Fruit fly (Drosophila melanogaster) whole organism, wandering third instar larva: ENCODE results near the gene CG7080.
A peak's percentile ranks its signal among the peaks of the same experiment; 100 is the strongest.

ENCODE experiments used
- Abd-B ChIP-seq: fragments of >200 bp; optimal IDR thresholded peaks from 2 replicates; lab custom pipeline; 2017; ENCODE audit warnings: missing biosample characterization, missing genetic modification characterization
- CG32264 ChIP-seq: fragments of 200-800 bp; sonication (Bioruptor generic); optimal IDR thresholded peaks from 2 replicates; lab custom pipeline; 2016; ENCODE audit warnings: missing biosample characterization, missing genetic modification characterization
- CG9705 ChIP-seq: fragments of 200-800 bp; sonication (Bioruptor generic); optimal IDR thresholded peaks from 2 replicates; lab custom pipeline; 2018; ENCODE audit warnings: missing biosample characterization, mild to moderate bottlenecking, missing genetic modification characterization
- CrebA ChIP-seq: fragments of 200-800 bp; sonication (Bioruptor generic); optimal IDR thresholded peaks from 2 replicates; lab custom pipeline; 2016; ENCODE audit warnings: missing biosample characterization, mild to moderate bottlenecking, missing genetic modification characterization, borderline replicate concordance
- Dfd ChIP-seq: fragments of >200 bp; optimal IDR thresholded peaks from 2 replicates; lab custom pipeline; 2017; ENCODE audit warnings: missing biosample characterization, missing genetic modification characterization
- Dif ChIP-seq: fragments of 200-275, 200-300 bp; sonication (Bioruptor generic); optimal IDR thresholded peaks from 2 replicates; lab custom pipeline; 2018; ENCODE audit warnings: missing biosample characterization, missing genetic modification characterization; ENCODE audit not compliant: partially characterized antibody
- GATAd ChIP-seq: sonication (Bioruptor generic); optimal IDR thresholded peaks from 2 replicates; lab custom pipeline; 2016; ENCODE audit warnings: missing biosample characterization, missing genetic modification characterization
- HLH106 ChIP-seq: fragments of 200-800 bp; optimal IDR thresholded peaks from 3 replicates; lab custom pipeline; 2019; ENCODE audit warnings: missing biosample characterization, mild to moderate bottlenecking, missing genetic modification characterization, moderate library complexity
- Hnf4 ChIP-seq: fragments of 200-800 bp; sonication (Bioruptor generic); optimal IDR thresholded peaks from 2 replicates; lab custom pipeline; 2016; ENCODE audit warnings: missing biosample characterization, mild to moderate bottlenecking, missing genetic modification characterization
- Hr78 ChIP-seq: fragments of >200 bp; optimal IDR thresholded peaks from 2 replicates; lab custom pipeline; 2017; ENCODE audit warnings: missing biosample characterization, missing genetic modification characterization
- Hr83 ChIP-seq: fragments of 200-300 bp; sonication (Bioruptor generic); optimal IDR thresholded peaks from 2 replicates; lab custom pipeline; 2016; ENCODE audit warnings: missing biosample characterization, mild to moderate bottlenecking, missing genetic modification characterization, moderate library complexity; ENCODE audit not compliant: poor library complexity, severe bottlenecking
- Jra ChIP-seq: sonication (Bioruptor generic); optimal IDR thresholded peaks from 2 replicates; lab custom pipeline; 2016; ENCODE audit warnings: missing biosample characterization, missing genetic modification characterization
- Mio ChIP-seq: sonication (Bioruptor generic); optimal IDR thresholded peaks from 2 replicates; lab custom pipeline; 2016; ENCODE audit warnings: missing biosample characterization, missing genetic modification characterization
- Myc ChIP-seq: fragments of >200 bp; optimal IDR thresholded peaks from 2 replicates; lab custom pipeline; 2017
- N ChIP-seq: fragments of >200 bp; optimal IDR thresholded peaks from 2 replicates; lab custom pipeline; 2018; ENCODE audit warnings: missing biosample characterization, missing external identifiers, missing genetic modification characterization
- OdsH ChIP-seq: fragments of 200-800 bp; sonication (Bioruptor generic); optimal IDR thresholded peaks from 2 replicates; lab custom pipeline; 2016; ENCODE audit warnings: missing biosample characterization, mild to moderate bottlenecking, missing genetic modification characterization
- Rel ChIP-seq, 2 experiments: fragments of 200-800 bp; sonication (Bioruptor generic) in 1 of 2; optimal IDR thresholded peaks; 2 replicates in 1 of 2; 3 replicates in 1 of 2; lab custom pipeline; 2016 to 2019; ENCODE audit warnings: mild to moderate bottlenecking in 2 of 2, missing biosample characterization in 2 of 2, missing genetic modification characterization in 2 of 2, moderate library complexity in 1 of 2
- Sp1 ChIP-seq: fragments of 200-800 bp; sonication (Bioruptor generic); optimal IDR thresholded peaks from 3 replicates; lab custom pipeline; 2019; ENCODE audit warnings: missing biosample characterization, mild to moderate bottlenecking, missing genetic modification characterization, moderate library complexity
- Vsx2 ChIP-seq: fragments of 200-300, 225-300 bp; sonication (Bioruptor generic); optimal IDR thresholded peaks from 2 replicates; lab custom pipeline; 2018; ENCODE audit warnings: missing biosample characterization, missing genetic modification characterization; ENCODE audit not compliant: partially characterized antibody
- br ChIP-seq: fragments of 200-800 bp; sonication (Bioruptor generic); optimal IDR thresholded peaks from 2 replicates; lab custom pipeline; 2016; ENCODE audit warnings: missing biosample characterization, missing genetic modification characterization
- brk ChIP-seq: fragments of 200-800 bp; sonication (Bioruptor generic); optimal IDR thresholded peaks from 2 replicates; lab custom pipeline; 2016; ENCODE audit warnings: missing biosample characterization, mild to moderate bottlenecking, missing genetic modification characterization
- dl ChIP-seq, 2 experiments: fragments of 175-275, 200-275 bp in 1 of 2; fragments of 200-275 bp in 1 of 2; sonication (Bioruptor generic); optimal IDR thresholded peaks; lab custom pipeline; 2018; ENCODE audit warnings: mild to moderate bottlenecking in 2 of 2, missing biosample characterization in 2 of 2, missing genetic modification characterization in 2 of 2, moderate library complexity in 2 of 2; ENCODE audit not compliant: partially characterized antibody in 2 of 2, insufficient read depth in 1 of 2
- dmrt93B ChIP-seq: fragments of 200-800 bp; sonication (Bioruptor generic); optimal IDR thresholded peaks from 2 replicates; lab custom pipeline; 2018; ENCODE audit warnings: missing biosample characterization, mild to moderate bottlenecking, missing genetic modification characterization
- dsf ChIP-seq: sonication (Bioruptor generic); optimal IDR thresholded peaks from 2 replicates; lab custom pipeline; 2016; ENCODE audit warnings: missing biosample characterization, missing genetic modification characterization, borderline replicate concordance
- ey ChIP-seq: fragments of 200-800 bp; sonication (Bioruptor generic); optimal IDR thresholded peaks from 2 replicates; lab custom pipeline; 2016; ENCODE audit warnings: missing biosample characterization, missing genetic modification characterization
- foxo ChIP-seq, 2 experiments: fragments of 200-800 bp; sonication (Bioruptor generic); optimal IDR thresholded peaks; 2 replicates in 1 of 2; 3 replicates in 1 of 2; lab custom pipeline; 2016 to 2017; ENCODE audit warnings: missing biosample characterization in 2 of 2, missing genetic modification characterization in 2 of 2
- fru ChIP-seq: fragments of 200-800 bp; sonication (Bioruptor generic); optimal IDR thresholded peaks from 3 replicates; lab custom pipeline; 2016; ENCODE audit warnings: missing biosample characterization, mild to moderate bottlenecking, missing genetic modification characterization
- h ChIP-seq: fragments of 200-800 bp; sonication (Bioruptor generic); optimal IDR thresholded peaks from 3 replicates; lab custom pipeline; 2016; ENCODE audit warnings: missing biosample characterization, mild to moderate bottlenecking, missing genetic modification characterization
- jim ChIP-seq: fragments of 175-275, 200-325 bp; sonication (Bioruptor generic); optimal IDR thresholded peaks from 2 replicates; lab custom pipeline; 2016; ENCODE audit warnings: missing biosample characterization, mild to moderate bottlenecking, missing genetic modification characterization
- lola ChIP-seq: fragments of >200 bp; optimal IDR thresholded peaks from 2 replicates; lab custom pipeline; 2017; ENCODE audit warnings: missing biosample characterization, missing genetic modification characterization
- pan ChIP-seq: fragments of >200 bp; optimal IDR thresholded peaks from 2 replicates; lab custom pipeline; 2017
- psq ChIP-seq: fragments of 200-800 bp; sonication (Bioruptor generic); optimal IDR thresholded peaks from 3 replicates; lab custom pipeline; 2017; ENCODE audit warnings: missing biosample characterization, mild to moderate bottlenecking, missing genetic modification characterization, moderate library complexity
- rgr ChIP-seq: fragments of 200-800 bp; sonication (Bioruptor generic); optimal IDR thresholded peaks from 3 replicates; lab custom pipeline; 2016; ENCODE audit warnings: missing biosample characterization, mild to moderate bottlenecking, missing genetic modification characterization
- sage ChIP-seq: fragments of 200-800 bp; sonication (Bioruptor generic); optimal IDR thresholded peaks from 2 replicates; lab custom pipeline; 2016; ENCODE audit warnings: missing biosample characterization, mild to moderate bottlenecking, missing genetic modification characterization
- sv ChIP-seq: fragments of 200-800 bp; sonication (Bioruptor generic); optimal IDR thresholded peaks from 3 replicates; lab custom pipeline; 2016; ENCODE audit warnings: missing biosample characterization, missing genetic modification characterization
- tai ChIP-seq: sonication (Bioruptor generic); optimal IDR thresholded peaks from 2 replicates; lab custom pipeline; 2016; ENCODE audit warnings: missing biosample characterization, missing genetic modification characterization
- usp ChIP-seq: fragments of >200 bp; optimal IDR thresholded peaks from 2 replicates; lab custom pipeline; 2017; ENCODE audit warnings: missing biosample characterization, missing genetic modification characterization
- woc ChIP-seq: sonication (Bioruptor generic); optimal IDR thresholded peaks from 2 replicates; lab custom pipeline; 2016; ENCODE audit warnings: missing biosample characterization, mild to moderate bottlenecking, missing genetic modification characterization

CG7080 gene

DNA sequence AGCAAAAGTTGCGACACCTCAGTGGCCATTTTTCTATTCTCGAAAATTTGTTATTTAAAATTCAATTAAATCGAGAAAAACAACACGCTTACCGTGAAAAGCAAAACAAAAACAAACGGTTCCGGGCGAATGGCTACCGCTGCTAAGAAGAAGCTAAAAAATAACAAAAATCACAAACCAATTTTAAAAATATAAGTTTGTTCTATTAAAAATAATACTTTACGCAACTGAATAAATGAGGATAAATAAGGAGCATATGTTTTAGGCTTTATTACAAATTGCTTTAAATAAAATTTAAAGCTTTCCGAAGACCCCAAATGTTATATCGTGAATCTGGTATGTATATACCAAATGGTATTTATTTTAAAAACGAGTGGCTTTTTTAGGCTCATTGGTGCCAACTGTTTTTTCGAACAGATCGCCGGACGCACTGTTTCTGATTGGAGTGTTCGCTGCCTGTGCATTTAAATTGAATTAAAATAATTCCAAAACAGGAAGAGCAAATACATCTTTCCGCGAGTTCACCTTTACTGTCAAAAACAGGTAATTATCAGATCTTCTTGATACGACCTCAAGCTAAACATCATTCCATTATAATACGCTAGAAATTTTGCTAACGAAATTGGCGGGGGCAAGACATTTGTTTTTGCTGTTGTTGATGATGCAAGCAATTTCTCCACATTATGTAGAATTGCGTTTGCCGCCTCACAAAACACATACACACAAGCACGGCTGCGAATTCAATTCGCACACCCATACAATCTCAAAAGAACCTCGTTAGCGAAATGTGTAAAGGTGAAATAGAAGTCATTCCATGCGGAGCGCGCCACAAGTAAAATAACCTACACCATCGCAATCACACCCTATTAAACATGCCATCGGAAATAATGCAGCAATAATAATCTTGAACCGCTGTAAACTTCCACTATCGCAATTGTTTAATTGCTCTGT lies 38.3 kb downstream of the CG7080 start, which contains the start of the genes Polr3F and PyK:
Gene Polr3F (minus strand): TSS at position 248 of the 951 bp plus-strand sequence.
Gene PyK (plus strand): TSS at position 411 of the 951 bp plus-strand sequence.
- TF ChIP-seq br (no peak), lola (GFP tag; lab: Kevin White, UChicago) (no peak), sage (GFP tag; lab: Kevin White, UChicago) (no peak), psq (no peak), h (peak; percentile 46), Dif (GFP tag; lab: Kevin White, UChicago) (no peak), foxo (GFP tag; optimal IDR thresholded peaks at IDR 0.05; lab: Kevin White, UChicago) (peak in 1 of 2 experiments; percentile 42), Hnf4 (GFP tag; lab: Kevin White, UChicago) (peak; percentile 37), Vsx2 (no peak), Dfd (no peak), Myc (peak; percentile 0), dsf (GFP tag; lab: Kevin White, UChicago) (peak; percentile 53), ey (peak; percentile 28), Jra (GFP tag; lab: Kevin White, UChicago) (peak; percentile 19), pan (lab: Kevin White, UChicago) (no peak), CG32264 (no peak), OdsH (peak; percentile 14), dmrt93B (no peak), CG9705 (GFP tag; lab: Kevin White, UChicago) (peak; percentile 12), Sp1 (GFP tag; lab: Kevin White, UChicago) (peak; percentile 31), N (GFP tag; lab: Kevin White, UChicago) (no peak), Mio (GFP tag; lab: Kevin White, UChicago) (no peak), fru (GFP tag; lab: Kevin White, UChicago) (no peak), dl (GFP tag; optimal IDR thresholded peaks at IDR 0.05; lab: Kevin White, UChicago; ENCODE audit: insufficient read depth in 1 of 2, partially characterized antibody in 2 of 2) (no peak), CrebA (GFP tag; lab: Kevin White, UChicago) (no peak), sv (GFP tag; lab: Kevin White, UChicago) (peak; percentile 50), rgr (GFP tag; lab: Kevin White, UChicago) (peak; percentile 8), brk (GFP tag; lab: Kevin White, UChicago) (no peak), Abd-B (GFP tag; lab: Kevin White, UChicago) (no peak), Hr78 (GFP tag; lab: Kevin White, UChicago) (no peak), woc (no peak), Rel (GFP tag; optimal IDR thresholded peaks at IDR 0.05; lab: Kevin White, UChicago) (no peak), Rel (tag; optimal IDR thresholded peaks at IDR 0.05; lab: Kevin White, UChicago) (peak; percentile 10), Hr83 (no peak), HLH106 (tag; lab: Kevin White, UChicago) (peak; percentile 28), tai (GFP tag; lab: Kevin White, UChicago) (no peak), usp (no peak), GATAd (GFP tag; lab: Kevin White, UChicago) (no peak)
- TF ChIP-seq, all 38 proteins: peak for 14

dm6 chr3R:22368077-22368776 lies 39.1 kb downstream of the CG7080 start:
- TF ChIP-seq jim (GFP tag; lab: Kevin White, UChicago) = no peak
- TF ChIP-seq dsf (GFP tag; lab: Kevin White, UChicago) = no peak
- no peak for TF ChIP-seq foxo (GFP tag; optimal IDR thresholded peaks at IDR 0.05; lab: Kevin White, UChicago)
- no peak for TF ChIP-seq CG9705 (GFP tag; lab: Kevin White, UChicago)
- TF ChIP-seq psq = no peak
- no peak for TF ChIP-seq Myc
- TF ChIP-seq tai (GFP tag; lab: Kevin White, UChicago) = no peak
- no peak for TF ChIP-seq CrebA (GFP tag; lab: Kevin White, UChicago)
- TF ChIP-seq usp = no peak
